Fruit fly (Drosophila melanogaster): Measurements from ENCODE around the gene trol.

trol gene

DNA sequence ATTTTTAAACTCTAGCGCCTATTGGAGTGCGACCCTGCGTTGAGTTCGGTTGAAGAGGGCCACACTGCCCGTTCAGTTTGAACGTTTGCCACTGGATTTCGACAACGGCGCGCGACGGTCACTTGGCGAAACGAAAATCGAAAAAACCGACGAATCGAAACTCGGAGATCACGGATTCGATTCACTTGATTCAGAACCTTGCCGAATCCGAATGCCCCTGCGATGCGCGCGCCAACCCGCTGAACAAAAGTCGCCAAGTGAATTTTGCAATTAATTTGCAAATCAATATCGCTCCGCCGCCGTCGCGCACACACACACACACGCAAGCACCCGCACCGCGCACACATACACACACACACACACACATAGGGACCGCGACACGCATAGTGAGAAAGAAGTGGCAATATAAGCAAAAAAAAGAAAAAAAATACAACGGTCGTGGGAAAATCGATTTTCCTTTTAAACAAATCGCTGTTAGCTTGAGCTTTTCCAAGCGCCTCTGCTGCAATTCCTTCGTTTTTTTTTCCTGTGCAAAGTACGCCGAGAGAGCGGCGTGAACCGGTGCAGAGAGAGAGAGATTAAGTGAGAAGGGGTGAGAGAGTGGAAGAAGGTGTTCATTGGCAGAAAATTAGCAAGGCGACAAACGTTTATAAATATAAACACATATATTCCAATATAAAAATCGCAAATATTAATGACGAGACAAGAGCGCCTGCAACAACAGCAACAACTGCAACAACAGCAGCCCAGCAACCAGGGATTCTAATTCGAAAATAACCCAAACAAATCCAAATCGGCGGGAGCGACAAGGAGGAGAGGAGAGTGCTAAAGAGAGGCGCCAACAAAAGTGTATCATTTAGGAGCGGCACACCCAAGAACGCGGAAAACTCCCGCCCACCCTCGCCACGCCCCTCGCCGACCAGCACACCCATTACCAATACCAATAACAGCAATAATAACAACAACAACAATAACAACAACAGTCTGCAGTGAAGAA is 43.5 kb upstream of the trol start, which contains the start of gene egh (continued):
- TF ChIP-seq CG6854 (GFP tag; optimal IDR thresholded peaks at IDR 0.05) (no peak), CrebB (tag; optimal IDR thresholded peaks at IDR 0.05) (no peak), gro (GFP tag; optimal IDR thresholded peaks at IDR 0.05) (no peak), disco-r (GFP tag; optimal IDR thresholded peaks at IDR 0.05) (peak; percentile 27), exex (tag; optimal IDR thresholded peaks at IDR 0.05) (no peak), Awh (GFP tag; IDR thresholded peaks at IDR 0.05) (no peak), lbe (GFP tag; optimal IDR thresholded peaks at IDR 0.05) (no peak), CG31388 (GFP tag; optimal IDR thresholded peaks at IDR 0.05) (no peak), dan (GFP tag; IDR thresholded peaks at IDR 0.05) (no peak), Pdp1 (GFP tag; optimal IDR thresholded peaks at IDR 0.05) (no peak), CG18599 (GFP tag; optimal IDR thresholded peaks at IDR 0.05) (peak; percentile 69), wdn (GFP tag; IDR thresholded peaks at IDR 0.05) (peak; percentile 12; the same call in 1 of the 2 replicates), NC2β (GFP tag; optimal IDR thresholded peaks at IDR 0.05) (no peak), tio (GFP tag; optimal IDR thresholded peaks at IDR 0.05) (no peak), hb (GFP tag; IDR thresholded peaks at IDR 0.05; ENCODE audit: partially characterized antibody) (no peak), Side (GFP tag; optimal IDR thresholded peaks at IDR 0.05) (peak; percentile 50), trem (tag; optimal IDR thresholded peaks at IDR 0.05) (no peak), CG16813 (GFP tag; IDR thresholded peaks at IDR 0.05; ENCODE audit: partially characterized antibody) (0 out of 3 replicates have a peak, but pooled peaks have one; percentile 14), CG9817 (tag; optimal IDR thresholded peaks at IDR 0.05) (no peak), Atf-2 (GFP tag; optimal IDR thresholded peaks at IDR 0.05) (no peak), CG4730 (GFP tag; IDR thresholded peaks at IDR 0.05) (no peak), CG8359 (GFP tag; optimal IDR thresholded peaks at IDR 0.05; ENCODE audit: borderline replicate concordance) (no peak), nerfin-2 (GFP tag; IDR thresholded peaks at IDR 0.05; ENCODE audit: partially characterized antibody) (no peak), vfl (GFP tag; optimal IDR thresholded peaks at IDR 0.05) (no peak), CHES-1-like (GFP tag; optimal IDR thresholded peaks at IDR 0.05) (peak; percentile 14), CG17328 (GFP tag; IDR thresholded peaks at IDR 0.05) (peak; percentile 54), CG2678 (tag; optimal IDR thresholded peaks at IDR 0.05) (peak; percentile 6), sc (optimal IDR thresholded peaks at IDR 0.05) (no peak), sc (GFP tag; optimal IDR thresholded peaks at IDR 0.05) (no peak), CG3163 (GFP tag; optimal IDR thresholded peaks at IDR 0.05) (no peak), pum (GFP tag; optimal IDR thresholded peaks at IDR 0.05) (no peak), mam (GFP tag; optimal IDR thresholded peaks at IDR 0.05) (peak; percentile 28), btn (GFP tag; optimal IDR thresholded peaks at IDR 0.05) (no peak), Opbp (GFP tag; IDR thresholded peaks at IDR 0.05; ENCODE audit: partially characterized antibody) (no peak), stc (GFP tag; IDR thresholded peaks at IDR 0.05) (peak; percentile 41; the same call in 1 of the 2 replicates), Elba2 (GFP tag; optimal IDR thresholded peaks at IDR 0.05) (peak; percentile 34), knrl (GFP tag; IDR thresholded peaks at IDR 0.05; ENCODE audit: partially characterized antibody) (no peak), tap (tag; optimal IDR thresholded peaks at IDR 0.05) (no peak), CTCF (GFP tag; optimal IDR thresholded peaks at IDR 0.05) (no peak), nerfin-1 (tag; optimal IDR thresholded peaks at IDR 0.05) (no peak), bab2 (GFP tag; optimal IDR thresholded peaks at IDR 0.05) (no peak), grn (GFP tag; optimal IDR thresholded peaks at IDR 0.05) (no peak), cwo (GFP tag; optimal IDR thresholded peaks at IDR 0.05) (no peak), CG14860 (GFP tag; IDR thresholded peaks at IDR 0.05; ENCODE audit: partially characterized antibody) (no peak), Doc3 (GFP tag; IDR thresholded peaks at IDR 0.05; ENCODE audit: partially characterized antibody) (no peak), Dref (GFP tag; IDR thresholded peaks at IDR 0.05) (peak; percentile 50), CG12236 (GFP tag; optimal IDR thresholded peaks at IDR 0.05) (no peak), CG11723 (GFP tag; optimal IDR thresholded peaks at IDR 0.05) (no peak), Ptx1 (GFP tag; IDR thresholded peaks at IDR 0.05) (peak; percentile 60)
